Worm (Caenorhabditis elegans) whole organism, late embryonic: ENCODE results near the gene ctl-1.

ENCODE experiments used
- K09A11.1 ChIP-seq: sonication (generic microtip); optimal IDR thresholded peaks from 2 replicates; lab custom pipeline; 2017; ENCODE audit warnings: antibody characterized with exemption, mild to moderate bottlenecking, missing genetic modification characterization, missing compliant biosample characterization; ENCODE audit not compliant: insufficient read depth
- T23F11.4 ChIP-seq: fragments of 200-800 bp; sonication (Bioruptor generic); optimal IDR thresholded peaks from 2 replicates; lab custom pipeline; 2018; ENCODE audit warnings: mild to moderate bottlenecking, missing genetic modification characterization, missing compliant biosample characterization
- ahr-1 ChIP-seq: sonication (generic microtip); optimal IDR thresholded peaks from 2 replicates; lab custom pipeline; 2016; ENCODE audit warnings: missing genetic modification characterization, missing compliant biosample characterization
- ama-1 ChIP-seq: fragments of 150-350 bp; optimal IDR thresholded peaks from 2 replicates; lab custom pipeline; 2014
- ceh-14 ChIP-seq: sonication (generic microtip); optimal IDR thresholded peaks from 2 replicates; lab custom pipeline; 2016; ENCODE audit warnings: missing genotype, missing genetic modification characterization, missing compliant biosample characterization
- ceh-18 ChIP-seq: sonication (generic microtip); optimal IDR thresholded peaks from 2 replicates; lab custom pipeline; 2016; ENCODE audit warnings: missing genetic modification characterization, missing compliant biosample characterization
- ceh-19 ChIP-seq: fragments of 200-800 bp; sonication (Bioruptor generic); optimal IDR thresholded peaks from 2 replicates; lab custom pipeline; 2018; ENCODE audit warnings: mild to moderate bottlenecking, missing genetic modification characterization, missing compliant biosample characterization
- ceh-2 ChIP-seq: sonication (generic microtip); optimal IDR thresholded peaks from 2 replicates; lab custom pipeline; 2016; ENCODE audit warnings: missing genotype, missing genetic modification characterization, missing compliant biosample characterization
- ceh-22 ChIP-seq: sonication (generic microtip); optimal IDR thresholded peaks from 2 replicates; lab custom pipeline; 2017; ENCODE audit warnings: missing biosample characterization, missing genetic modification characterization
- ceh-31 ChIP-seq: sonication (generic microtip); optimal IDR thresholded peaks from 2 replicates; lab custom pipeline; 2016; ENCODE audit warnings: missing genetic modification characterization, missing compliant biosample characterization
- ceh-34 ChIP-seq: sonication (generic microtip); optimal IDR thresholded peaks from 2 replicates; lab custom pipeline; 2016; ENCODE audit warnings: mild to moderate bottlenecking, missing genetic modification characterization, missing compliant biosample characterization
- ceh-48 ChIP-seq: sonication (generic microtip); optimal IDR thresholded peaks from 2 replicates; lab custom pipeline; 2016; ENCODE audit warnings: missing genetic modification characterization, inconsistent platforms, missing compliant biosample characterization
- ets-4 ChIP-seq: sonication (generic microtip); optimal IDR thresholded peaks from 2 replicates; lab custom pipeline; 2016; ENCODE audit warnings: missing genetic modification characterization, missing compliant biosample characterization
- eyg-1 ChIP-seq: sonication (generic microtip); optimal IDR thresholded peaks from 2 replicates; lab custom pipeline; 2016; ENCODE audit warnings: missing genotype, missing genetic modification characterization, missing compliant biosample characterization
- hlh-13 ChIP-seq: fragments of 200-800 bp; sonication (Bioruptor generic); optimal IDR thresholded peaks from 2 replicates; lab custom pipeline; 2018; ENCODE audit warnings: mild to moderate bottlenecking, missing genetic modification characterization, missing compliant biosample characterization
- hlh-30 ChIP-seq: sonication (generic microtip); optimal IDR thresholded peaks from 2 replicates; lab custom pipeline; 2017; ENCODE audit warnings: antibody characterized with exemption, missing genetic modification characterization, missing compliant biosample characterization; ENCODE audit not compliant: insufficient read depth
- lim-6 ChIP-seq: sonication (generic microtip); optimal IDR thresholded peaks from 2 replicates; lab custom pipeline; 2016; ENCODE audit warnings: missing genetic modification characterization, missing compliant biosample characterization
- lin-11 ChIP-seq: fragments of 200-800 bp; sonication (Bioruptor generic); optimal IDR thresholded peaks from 2 replicates; lab custom pipeline; 2018; ENCODE audit warnings: mild to moderate bottlenecking, missing genetic modification characterization, missing compliant biosample characterization
- nfya-1 ChIP-seq: sonication (generic microtip); optimal IDR thresholded peaks from 2 replicates; lab custom pipeline; 2017; ENCODE audit warnings: missing genetic modification characterization, mild to moderate bottlenecking, missing compliant biosample characterization, antibody characterized with exemption, moderate library complexity
- nhr-11 ChIP-seq: fragments of 150-350 bp; optimal IDR thresholded peaks from 2 replicates; lab custom pipeline; 2014; ENCODE audit warnings: missing biosample characterization, missing genetic modification characterization
- nhr-232 ChIP-seq: sonication (generic microtip); optimal IDR thresholded peaks from 2 replicates; lab custom pipeline; 2016; ENCODE audit warnings: missing genetic modification characterization, missing compliant biosample characterization
- npax-4 ChIP-seq: sonication (generic microtip); optimal IDR thresholded peaks from 2 replicates; lab custom pipeline; 2016; ENCODE audit warnings: missing genetic modification characterization, missing compliant biosample characterization
- pag-3 ChIP-seq: sonication (generic microtip); optimal IDR thresholded peaks from 2 replicates; lab custom pipeline; 2016; ENCODE audit warnings: missing compliant biosample characterization, missing genetic modification characterization, borderline replicate concordance
- pha-2 ChIP-seq: sonication (generic microtip); optimal IDR thresholded peaks from 2 replicates; lab custom pipeline; 2017; ENCODE audit warnings: mild to moderate bottlenecking, missing genetic modification characterization, missing compliant biosample characterization
- pha-4 ChIP-seq: fragments of 150-350 bp; optimal IDR thresholded peaks from 2 replicates; lab custom pipeline; 2018; ENCODE audit warnings: missing biosample characterization, missing genetic modification reagents, missing genetic modification characterization
- pqm-1 ChIP-seq: sonication (generic microtip); optimal IDR thresholded peaks from 2 replicates; lab custom pipeline; 2016; ENCODE audit warnings: missing genetic modification characterization, missing compliant biosample characterization
- pros-1 ChIP-seq: fragments of 150-350 bp; optimal IDR thresholded peaks from 2 replicates; lab custom pipeline; 2014; ENCODE audit warnings: missing biosample characterization, missing genetic modification reagents, missing genetic modification characterization
- sdc-2 ChIP-seq: sonication (generic microtip); optimal IDR thresholded peaks from 2 replicates; lab custom pipeline; 2016; ENCODE audit warnings: missing genotype, missing genetic modification characterization, missing compliant biosample characterization
- sox-4 ChIP-seq: sonication (generic microtip); optimal IDR thresholded peaks from 2 replicates; lab custom pipeline; 2017; ENCODE audit warnings: mild to moderate bottlenecking, missing genetic modification characterization, inconsistent platforms, missing compliant biosample characterization
- syd-9 ChIP-seq: sonication (generic microtip); optimal IDR thresholded peaks from 2 replicates; lab custom pipeline; 2016; ENCODE audit warnings: mild to moderate bottlenecking, missing genetic modification characterization, moderate library complexity, missing compliant biosample characterization
- tbx-7 ChIP-seq: sonication (generic microtip); optimal IDR thresholded peaks from 2 replicates; lab custom pipeline; 2016; ENCODE audit warnings: missing genotype, missing genetic modification characterization, missing compliant biosample characterization
- zip-5 ChIP-seq: sonication (generic microtip); optimal IDR thresholded peaks from 2 replicates; lab custom pipeline; 2016; ENCODE audit warnings: missing genetic modification characterization, missing compliant biosample characterization

Gene ctl-1

DNA sequence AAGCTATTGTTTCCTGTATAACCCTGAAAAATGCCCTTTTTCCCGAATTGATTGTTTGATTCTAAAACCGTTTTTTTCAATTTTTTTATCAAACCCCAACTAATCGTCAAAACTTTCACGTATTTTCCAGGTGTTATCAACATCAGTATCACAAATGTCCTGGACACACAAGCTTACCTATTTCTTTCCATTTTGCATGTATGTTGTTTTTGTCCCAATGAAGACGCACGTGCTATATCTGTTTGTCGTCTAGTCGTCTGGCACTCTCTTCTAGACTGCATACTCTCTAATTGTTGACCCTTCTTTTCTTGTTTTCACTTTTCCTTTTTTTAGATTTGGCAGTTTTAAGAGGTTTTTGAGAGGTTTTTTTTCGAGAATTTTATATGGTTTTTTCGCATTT is 9.7 kb downstream of the ctl-1 start:
- TF ChIP-seq pha-4 (tag; lab: Kevin White, UChicago) (no peak), ets-4 (tag; lab: Kevin White, UChicago) (no peak), ceh-48 (tag; lab: Kevin White, UChicago) (no peak), npax-4 (tag; lab: Kevin White, UChicago) (no peak), syd-9 (tag; lab: Kevin White, UChicago) (no peak), pha-2 (no peak), zip-5 (tag; lab: Kevin White, UChicago) (no peak), hlh-30 (tag; lab: Kevin White, UChicago) (peak; percentile 66), ama-1 (lab: Kevin White, UChicago) (no peak)

DNA sequence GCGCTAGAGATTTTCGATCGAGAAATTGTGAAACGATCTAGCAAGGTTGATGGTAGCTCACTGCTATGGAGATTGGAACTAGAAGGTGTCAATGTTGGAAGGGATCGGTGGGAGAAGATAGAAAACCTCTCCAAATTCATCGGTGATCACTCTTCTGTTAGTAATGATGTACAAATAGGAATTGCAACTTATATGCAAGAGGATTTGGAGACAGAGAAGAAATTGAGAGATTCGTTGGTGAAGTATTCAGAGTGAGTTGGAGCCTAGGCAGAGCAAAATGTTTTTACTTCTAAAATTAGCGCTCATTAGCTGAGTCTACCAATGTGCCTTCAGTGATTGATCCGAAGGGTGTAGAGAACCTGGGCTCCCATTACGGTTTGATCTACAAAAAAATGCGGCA is 11.7 kb downstream of the ctl-1 start:
- TF ChIP-seq ceh-14 (tag; lab: Kevin White, UChicago) (no peak), eyg-1 (tag; lab: Kevin White, UChicago) (no peak), ahr-1 (tag; lab: Kevin White, UChicago) (no peak)
- TF ChIP-seq, all 69 proteins: peak for 0

DNA sequence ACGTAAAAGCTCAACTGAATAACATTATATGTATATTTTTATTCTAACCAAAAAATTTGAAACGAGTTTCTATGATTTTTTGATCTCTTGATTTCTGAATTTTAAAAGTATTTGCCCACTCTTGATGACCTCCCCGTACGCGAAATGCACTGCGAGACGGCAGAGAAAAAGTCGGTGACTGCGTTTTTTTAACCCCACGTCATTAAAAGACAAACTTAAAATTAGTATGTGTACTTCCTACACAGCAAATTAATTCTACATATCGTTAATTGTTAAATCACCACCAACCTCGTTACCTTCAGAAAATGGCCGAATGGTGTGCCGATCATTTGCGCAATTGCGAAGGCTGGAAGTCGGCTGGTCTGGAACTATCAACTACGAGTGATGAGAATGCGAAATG is 13.5 kb downstream of the ctl-1 start, which contains the start of gene Y54G11A.4:
Gene Y54G11A.4 (plus strand): TSS at position 301 of the 400 bp plus-strand sequence.
- no peak for TF ChIP-seq npax-4 (tag; lab: Kevin White, UChicago)
- no peak for TF ChIP-seq hlh-13 (GFP tag; lab: Kevin White, UChicago)
- TF ChIP-seq pag-3 = no peak
- TF ChIP-seq sox-4 = no peak
- TF ChIP-seq ceh-31 = no peak
- no peak for TF ChIP-seq zip-5 (tag; lab: Kevin White, UChicago)
- no peak for TF ChIP-seq ceh-19
- TF ChIP-seq pha-4 (tag; lab: Kevin White, UChicago) = no peak
- no peak for TF ChIP-seq nhr-11 (tag; lab: Kevin White, UChicago)
- no peak for TF ChIP-seq ets-4 (tag; lab: Kevin White, UChicago)
- TF ChIP-seq lim-6 = no peak
- TF ChIP-seq ceh-2 (tag; lab: Kevin White, UChicago) = no peak
- no peak for TF ChIP-seq pqm-1 (tag; lab: Kevin White, UChicago)
- no peak for TF ChIP-seq K09A11.1 (tag; lab: Kevin White, UChicago)

DNA sequence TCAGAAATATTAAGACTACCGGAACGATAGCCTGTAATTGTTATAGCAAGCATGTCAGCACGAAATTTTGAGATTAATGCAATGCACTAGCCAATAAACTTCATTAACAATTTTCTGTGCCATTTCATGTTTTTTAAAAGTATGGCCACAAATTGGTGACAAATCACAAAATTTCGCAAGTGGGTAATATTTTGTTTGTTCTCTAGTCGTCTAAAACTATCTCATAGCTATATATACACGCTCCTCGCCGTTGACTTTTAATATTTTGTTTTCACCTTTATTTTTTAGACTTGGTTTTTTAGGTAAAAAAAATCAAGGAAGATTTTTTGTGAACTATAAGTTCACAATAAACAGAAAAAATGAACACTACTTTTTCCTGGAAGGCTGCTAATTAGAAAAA is 15.2 kb downstream of the ctl-1 start:
- TF ChIP-seq sdc-2 (tag; lab: Kevin White, UChicago) = no peak
- no peak for TF ChIP-seq ceh-22
- TF ChIP-seq hlh-30 (tag; lab: Kevin White, UChicago) = no peak
- no peak for TF ChIP-seq nhr-232 (tag; lab: Kevin White, UChicago)
- TF ChIP-seq ceh-18 = no peak

DNA sequence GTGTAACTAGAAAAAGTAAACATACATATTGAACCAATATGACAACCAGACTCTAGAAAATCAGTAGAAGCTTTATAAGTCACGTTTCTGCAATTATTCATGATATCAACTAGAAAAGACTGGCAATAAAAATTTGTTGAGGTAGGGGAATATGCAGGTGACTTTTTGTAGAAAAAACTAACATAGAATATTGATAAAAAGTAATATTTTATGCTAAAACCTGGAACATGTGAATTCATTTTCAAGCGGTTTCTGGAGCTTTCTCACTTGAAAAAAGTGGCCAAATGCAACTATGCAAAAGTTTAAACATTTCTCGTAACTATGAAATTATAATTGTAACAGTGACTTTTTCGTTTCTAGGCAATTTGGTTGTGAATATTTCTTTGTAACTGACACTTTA is 17.1 kb downstream of the ctl-1 start, which contains the start of gene srh-42:
Gene srh-42 (minus strand): TSS at position 101 of the 400 bp plus-strand sequence.
- TF ChIP-seq T23F11.4 (GFP tag; lab: Kevin White, UChicago) = no peak
- TF ChIP-seq lim-6 = no peak
- TF ChIP-seq, all 69 proteins: peak for 0

DNA sequence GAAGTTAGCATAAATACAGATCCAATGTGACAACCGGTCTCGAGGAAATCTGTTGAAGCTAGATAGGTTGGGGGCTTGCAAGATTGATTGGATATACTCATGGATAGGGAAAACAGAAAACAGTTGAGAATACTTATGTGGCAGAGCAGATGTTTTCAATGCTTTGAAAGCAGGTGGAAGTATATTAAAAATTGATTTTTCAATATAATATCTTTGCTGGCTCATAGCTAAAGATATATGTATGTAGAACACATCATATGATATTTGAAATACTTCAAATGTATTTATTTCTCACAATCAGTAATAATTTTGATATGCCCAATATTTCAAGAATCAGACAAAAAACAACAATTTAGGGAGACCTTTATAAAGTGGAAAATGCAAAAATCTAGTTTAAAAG is 18.8 kb downstream of the ctl-1 start, which contains the start of gene srh-41:
Gene srh-41 (minus strand): TSS at position 101 of the 400 bp plus-strand sequence.
- no peak for TF ChIP-seq nfya-1 (tag; lab: Kevin White, UChicago)
- TF ChIP-seq ama-1 (lab: Kevin White, UChicago) = no peak
- TF ChIP-seq ceh-34 (tag; lab: Kevin White, UChicago) = no peak

DNA sequence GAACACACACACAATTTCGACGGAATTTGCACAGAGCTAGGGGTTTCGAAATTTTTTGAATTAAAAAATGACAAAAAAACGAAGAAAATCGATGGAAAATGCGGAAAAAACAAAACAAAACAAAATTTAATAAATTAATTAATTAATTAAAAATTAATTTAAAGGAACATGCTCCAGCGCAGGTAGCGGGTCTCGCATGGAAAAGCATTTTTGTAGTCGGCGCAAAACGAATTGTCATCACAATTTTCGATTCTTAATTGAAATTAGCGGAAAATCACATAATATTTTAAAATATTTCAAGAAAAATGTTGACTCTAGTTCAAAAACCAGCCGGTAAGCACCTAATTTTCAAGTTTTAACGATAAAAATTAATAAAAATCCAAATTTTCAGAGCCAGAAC is 29.7 kb downstream of the ctl-1 start, which contains the start of gene Y54G11A.3:
Gene Y54G11A.3 (plus strand): TSS at position 213 of the 400 bp plus-strand sequence.
- no peak for TF ChIP-seq pros-1
- TF ChIP-seq tbx-7 (tag; lab: Kevin White, UChicago) = no peak
- no peak for TF ChIP-seq lin-11 (tag; lab: Kevin White, UChicago)
